Fruit fly (Drosophila melanogaster) whole organism, embryonic: ENCODE data around the gene mio.
A peak's percentile ranks its signal among the peaks of the same experiment; 100 is the strongest.

ENCODE experiments used
- ATbp ChIP-seq: fragments of 200-800 bp; sonication (Bioruptor generic); optimal IDR thresholded peaks from 2 replicates; lab custom pipeline; 2017; ENCODE audit warnings: missing biosample characterization, mild to moderate bottlenecking, missing genetic modification characterization, missing genetic modification reagents
- Antp ChIP-seq: fragments of 200-800 bp; sonication (Bioruptor generic); optimal IDR thresholded peaks from 3 replicates; lab custom pipeline; 2016; ENCODE audit warnings: missing biosample characterization, missing genetic modification characterization
- Atf3 ChIP-seq: fragments of 200-800 bp; sonication (Bioruptor generic); optimal IDR thresholded peaks from 3 replicates; lab custom pipeline; 2016; ENCODE audit warnings: missing biosample characterization, missing genetic modification characterization
- CG10209 ChIP-seq: fragments of 200-800 bp; sonication (Bioruptor generic); optimal IDR thresholded peaks from 3 replicates; lab custom pipeline; 2017; ENCODE audit warnings: missing biosample characterization, mild to moderate bottlenecking, missing genetic modification characterization, missing genetic modification reagents
- CG10274 ChIP-seq: fragments of 200-800 bp; sonication (Bioruptor generic); optimal IDR thresholded peaks from 3 replicates; lab custom pipeline; 2017; ENCODE audit warnings: missing biosample characterization, mild to moderate bottlenecking, missing genetic modification characterization
- CG10565 ChIP-seq: fragments of 200-800 bp; sonication (Bioruptor generic); optimal IDR thresholded peaks from 3 replicates; lab custom pipeline; 2016; ENCODE audit warnings: missing biosample characterization, mild to moderate bottlenecking, missing genetic modification characterization
- CG11504 ChIP-seq: fragments of 200-800 bp; sonication (Bioruptor generic); optimal IDR thresholded peaks from 3 replicates; lab custom pipeline; 2019; ENCODE audit warnings: missing biosample characterization, mild to moderate bottlenecking, missing genetic modification characterization, moderate library complexity
- CG12299 ChIP-seq: fragments of 200-800 bp; sonication (Bioruptor generic); optimal IDR thresholded peaks from 2 replicates; lab custom pipeline; 2018; ENCODE audit warnings: missing biosample characterization, mild to moderate bottlenecking, missing genetic modification characterization
- CG13424 ChIP-seq: fragments of 200-800 bp; sonication (Bioruptor generic); optimal IDR thresholded peaks from 2 replicates; lab custom pipeline; 2019; ENCODE audit warnings: missing biosample characterization, mild to moderate bottlenecking, missing genetic modification characterization, moderate library complexity
- CG14710 ChIP-seq: fragments of 200-800 bp; sonication (Bioruptor generic); optimal IDR thresholded peaks from 3 replicates; lab custom pipeline; 2019; ENCODE audit warnings: missing biosample characterization, mild to moderate bottlenecking, missing genetic modification characterization, moderate library complexity
- CG15479 ChIP-seq: fragments of 200-800 bp; sonication (Bioruptor generic); optimal IDR thresholded peaks from 3 replicates; lab custom pipeline; 2019; ENCODE audit warnings: missing biosample characterization, mild to moderate bottlenecking, missing genetic modification characterization, moderate library complexity
- CG16815 ChIP-seq: fragments of 200-800 bp; sonication (Bioruptor generic); optimal IDR thresholded peaks from 3 replicates; lab custom pipeline; 2017; ENCODE audit warnings: missing biosample characterization, mild to moderate bottlenecking, missing genetic modification characterization
- CG17328 ChIP-seq: fragments of 200-800 bp; sonication (Bioruptor generic); IDR thresholded peaks from 2 replicates; pipeline ENCODE4 v1.3.6; 2022; ENCODE audit warnings: missing biosample characterization, missing genetic modification characterization
- CG17568 ChIP-seq: fragments of 200-800 bp; sonication (Bioruptor generic); optimal IDR thresholded peaks from 2 replicates; lab custom pipeline; 2018; ENCODE audit warnings: missing biosample characterization, mild to moderate bottlenecking, missing genetic modification characterization, moderate library complexity
- CG17912 ChIP-seq: fragments of 200-800 bp; sonication (Bioruptor generic); optimal IDR thresholded peaks from 2 replicates; lab custom pipeline; 2018; ENCODE audit warnings: missing biosample characterization, mild to moderate bottlenecking, missing genetic modification characterization
- CG18262 ChIP-seq: fragments of 200-800 bp; optimal IDR thresholded peaks from 3 replicates; lab custom pipeline; 2019; ENCODE audit warnings: missing biosample characterization, mild to moderate bottlenecking, missing genetic modification characterization, moderate library complexity
- CG2116 ChIP-seq: fragments of 200-800 bp; sonication (Bioruptor generic); optimal IDR thresholded peaks from 3 replicates; lab custom pipeline; 2018; ENCODE audit warnings: missing biosample characterization, mild to moderate bottlenecking, missing genetic modification characterization
- CG2202 ChIP-seq: fragments of 200-800 bp; sonication (Bioruptor generic); optimal IDR thresholded peaks from 2 replicates; lab custom pipeline; 2018; ENCODE audit warnings: missing biosample characterization, mild to moderate bottlenecking, missing genetic modification characterization
- CG31365 ChIP-seq: fragments of 200-800 bp; sonication (Bioruptor generic); optimal IDR thresholded peaks from 2 replicates; lab custom pipeline; 2018; ENCODE audit warnings: missing biosample characterization, mild to moderate bottlenecking, missing genetic modification characterization
- CG34224 ChIP-seq: fragments of 200-800 bp; sonication (Bioruptor generic); IDR thresholded peaks from 3 replicates; pipeline ENCODE4 v1.3.6; 2022; ENCODE audit warnings: missing biosample characterization, missing genetic modification characterization; ENCODE audit not compliant: partially characterized antibody
- CG6254 ChIP-seq: fragments of 200-800 bp; sonication (Bioruptor generic); optimal IDR thresholded peaks from 3 replicates; lab custom pipeline; 2017; ENCODE audit warnings: mild to moderate bottlenecking, missing biosample characterization, missing genetic modification reagents, missing genetic modification characterization
- CG6813 ChIP-seq: fragments of 200-800 bp; sonication (Bioruptor generic); optimal IDR thresholded peaks from 2 replicates; lab custom pipeline; 2017; ENCODE audit warnings: missing biosample characterization, missing genetic modification characterization, mild to moderate bottlenecking, moderate library complexity, missing genetic modification reagents
- CG7271 ChIP-seq: fragments of 200-800 bp; sonication (Bioruptor generic); optimal IDR thresholded peaks from 2 replicates; lab custom pipeline; 2018; ENCODE audit warnings: missing biosample characterization, mild to moderate bottlenecking, missing genetic modification characterization, moderate library complexity
- CG9727 ChIP-seq: fragments of 200-800 bp; sonication (Bioruptor generic); optimal IDR thresholded peaks from 3 replicates; lab custom pipeline; 2017; ENCODE audit warnings: missing biosample characterization, mild to moderate bottlenecking, missing genetic modification characterization
- ERR ChIP-seq: fragments of 200-800 bp; sonication (Bioruptor generic); optimal IDR thresholded peaks from 2 replicates; lab custom pipeline; 2016; ENCODE audit warnings: missing biosample characterization, missing genetic modification characterization
- Fer1 ChIP-seq: fragments of 200-800 bp; sonication (Bioruptor generic); optimal IDR thresholded peaks from 2 replicates; lab custom pipeline; 2017; ENCODE audit warnings: missing biosample characterization, mild to moderate bottlenecking, missing genetic modification characterization
- H15 ChIP-seq: fragments of 200-800 bp; sonication (Bioruptor generic); IDR thresholded peaks from 3 replicates; pipeline ENCODE4 v1.3.6; 2022; ENCODE audit warnings: missing biosample characterization, missing genetic modification characterization
- HLH4C ChIP-seq: fragments of 200-800 bp; sonication (Bioruptor generic); IDR thresholded peaks from 3 replicates; pipeline ENCODE4 v1.3.6; 2022; ENCODE audit warnings: missing biosample characterization, missing genetic modification characterization; ENCODE audit not compliant: partially characterized antibody
- Hand ChIP-seq: fragments of 200-800 bp; sonication (Bioruptor generic); optimal IDR thresholded peaks from 2 replicates; lab custom pipeline; 2017; ENCODE audit warnings: mild to moderate bottlenecking, missing biosample characterization, missing genetic modification reagents, missing genetic modification characterization
- Hey ChIP-seq: fragments of 200-800 bp; sonication (Bioruptor generic); optimal IDR thresholded peaks from 3 replicates; lab custom pipeline; 2018; ENCODE audit warnings: missing biosample characterization, mild to moderate bottlenecking, missing genetic modification characterization
- Hr39 ChIP-seq: fragments of >200 bp; optimal IDR thresholded peaks from 2 replicates; lab custom pipeline; 2017
- MTF-1 ChIP-seq: fragments of 200-800 bp; sonication (Bioruptor generic); optimal IDR thresholded peaks from 2 replicates; lab custom pipeline; 2018; ENCODE audit warnings: missing biosample characterization, mild to moderate bottlenecking, missing genetic modification characterization, borderline replicate concordance
- Nf-YB ChIP-seq: fragments of 200-800 bp; sonication (Bioruptor generic); optimal IDR thresholded peaks from 3 replicates; lab custom pipeline; 2019; ENCODE audit warnings: missing biosample characterization, mild to moderate bottlenecking, missing genetic modification characterization, moderate library complexity
- PHDP ChIP-seq: fragments of 200-800 bp; sonication (Bioruptor generic); optimal IDR thresholded peaks from 3 replicates; lab custom pipeline; 2018; ENCODE audit warnings: missing biosample characterization, mild to moderate bottlenecking, missing genetic modification characterization, moderate library complexity
- Ravus ChIP-seq: fragments of 200-800 bp; sonication (Bioruptor generic); IDR thresholded peaks from 2 replicates; pipeline ENCODE4 v1.3.6; 2022; ENCODE audit warnings: missing biosample characterization, missing genetic modification characterization
- YL-1 ChIP-seq: fragments of 200-800 bp; sonication (Bioruptor generic); optimal IDR thresholded peaks from 3 replicates; lab custom pipeline; 2017; ENCODE audit warnings: missing biosample characterization, mild to moderate bottlenecking, missing genetic modification characterization
- cwo ChIP-seq: fragments of 200-800 bp; sonication (Bioruptor generic); optimal IDR thresholded peaks from 3 replicates; lab custom pipeline; 2017; ENCODE audit warnings: missing biosample characterization, missing genetic modification characterization, mild to moderate bottlenecking, moderate library complexity, missing genetic modification reagents
- eve ChIP-seq, 2 experiments: fragments of >200 bp; optimal IDR thresholded peaks; 2 replicates each; lab custom pipeline; 2017; ENCODE audit warnings: missing biosample characterization in 2 of 2, missing genetic modification characterization in 2 of 2
- fd64A ChIP-seq: fragments of 200-800 bp; sonication (Bioruptor generic); optimal IDR thresholded peaks from 3 replicates; lab custom pipeline; 2018; ENCODE audit warnings: missing biosample characterization, mild to moderate bottlenecking, missing genetic modification characterization
- gce ChIP-seq: fragments of 200-800 bp; sonication (Bioruptor generic); IDR thresholded peaks from 3 replicates; pipeline ENCODE4 v1.3.6; 2022; ENCODE audit warnings: missing biosample characterization, missing genetic modification characterization
- gsb ChIP-seq: fragments of 200-800 bp; sonication (Bioruptor generic); IDR thresholded peaks from 2 replicates; pipeline ENCODE4 v1.3.6; 2022; ENCODE audit warnings: missing biosample characterization, missing genetic modification characterization
- luna ChIP-seq: fragments of 200-800 bp; sonication (Bioruptor generic); optimal IDR thresholded peaks from 2 replicates; lab custom pipeline; 2016; ENCODE audit warnings: missing biosample characterization, missing genetic modification characterization
- oc ChIP-seq: fragments of 200-800 bp; sonication (Bioruptor generic); optimal IDR thresholded peaks from 2 replicates; lab custom pipeline; 2018; ENCODE audit warnings: missing biosample characterization, mild to moderate bottlenecking, missing genetic modification characterization, moderate library complexity
- onecut ChIP-seq: fragments of 200-800 bp; sonication (Bioruptor generic); IDR thresholded peaks from 2 replicates; pipeline ENCODE4 v1.3.6; 2022; ENCODE audit warnings: missing biosample characterization, missing genetic modification characterization
- otp ChIP-seq: fragments of 200-800 bp; sonication (Bioruptor generic); IDR thresholded peaks from 3 replicates; pipeline ENCODE4, ENCODE4 v1.3.6; 2022; ENCODE audit warnings: missing biosample characterization, missing genetic modification characterization
- phol ChIP-seq: fragments of 200-800 bp; sonication (Bioruptor generic); optimal IDR thresholded peaks from 3 replicates; lab custom pipeline; 2018; ENCODE audit warnings: missing biosample characterization, mild to moderate bottlenecking, missing genetic modification characterization, moderate library complexity
- repo ChIP-seq: fragments of 200-800 bp; sonication (Bioruptor generic); optimal IDR thresholded peaks from 2 replicates; lab custom pipeline; 2016; ENCODE audit warnings: missing biosample characterization, missing genetic modification characterization
- sr ChIP-seq: fragments of 200-800 bp; sonication (Bioruptor generic); IDR thresholded peaks from 3 replicates; pipeline ENCODE4 v1.3.6; 2022; ENCODE audit warnings: missing biosample characterization, missing genetic modification characterization
- wek ChIP-seq: fragments of 200-800 bp; sonication (Bioruptor generic); optimal IDR thresholded peaks from 3 replicates; lab custom pipeline; 2018; ENCODE audit warnings: missing biosample characterization, mild to moderate bottlenecking, missing genetic modification characterization, moderate library complexity

Gene mio

DNA sequence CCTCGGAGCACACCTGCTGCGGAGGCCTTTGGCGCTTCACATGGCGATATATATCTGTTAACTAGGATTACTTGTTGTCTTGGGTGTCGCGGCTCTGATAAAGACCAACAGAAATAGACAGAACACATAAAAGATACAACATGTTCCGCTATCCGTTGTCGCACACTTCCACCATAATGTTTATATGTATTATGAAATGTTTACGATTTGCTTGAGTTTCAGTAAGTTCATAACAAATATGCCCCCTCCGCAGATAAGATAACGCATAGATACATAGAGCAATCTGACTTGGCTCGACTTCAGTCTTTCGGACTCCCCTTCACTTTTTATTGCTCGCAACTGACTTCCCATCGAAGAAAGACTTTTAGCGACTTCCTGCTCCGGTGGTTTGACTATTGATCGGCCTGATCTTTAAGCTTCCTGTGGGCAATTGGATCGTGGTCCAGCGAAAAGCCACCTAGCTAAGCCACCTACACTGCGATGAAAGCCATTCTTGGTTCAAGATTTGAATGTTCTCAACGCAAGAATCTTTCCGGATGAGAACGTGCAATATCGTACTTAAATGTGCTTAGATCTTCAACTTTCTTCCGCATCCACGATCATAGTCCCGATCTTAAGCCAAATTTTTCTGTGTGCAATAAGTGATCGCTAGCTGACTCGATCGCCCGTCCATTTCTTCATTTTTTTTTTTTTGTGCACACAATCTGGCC is 48.8 kb upstream of the mio start (continued):
- TF ChIP-seq MTF-1 (peak; percentile 45), CG17912 (peak; percentile 49), eve (GFP tag; optimal IDR thresholded peaks at IDR 0.05; lab: Kevin White, UChicago) (no peak), wek (GFP tag; lab: Kevin White, UChicago) (peak; percentile 73), CG7271 (tag; lab: Kevin White, UChicago) (no peak), gsb (GFP tag; lab: Robert Waterston, UW) (no peak), luna (GFP tag; lab: Kevin White, UChicago) (no peak), CG10274 (peak; percentile 37), Hr39 (lab: Kevin White, UChicago) (no peak), CG10565 (GFP tag; lab: Kevin White, UChicago) (no peak), Nf-YB (peak; percentile 13), otp (GFP tag; lab: Robert Waterston, UW) (peak; percentile 45; the same call in 1 of the 3 replicates), sr (GFP tag; lab: Robert Waterston, UW) (no peak), CG11504 (tag; lab: Kevin White, UChicago) (peak; percentile 7), CG2202 (tag; lab: Kevin White, UChicago) (no peak), CG31365 (peak; percentile 57), CG6813 (peak; percentile 70), CG9727 (peak; percentile 38), CG2116 (no peak), cwo (GFP tag; lab: Kevin White, UChicago) (peak; percentile 19), CG17328 (GFP tag; lab: Robert Waterston, UW) (no peak), HLH4C (GFP tag; lab: Robert Waterston, UW) (no peak), CG17568 (GFP tag; lab: Kevin White, UChicago) (peak; percentile 74), fd64A (GFP tag; lab: Kevin White, UChicago) (peak; percentile 73), PHDP (tag; lab: Kevin White, UChicago) (peak; percentile 41), CG15479 (GFP tag; lab: Kevin White, UChicago) (no peak), onecut (GFP tag; lab: Robert Waterston, UW) (peak; percentile 7; the same call in 1 of the 2 replicates), Ravus (GFP tag; lab: Robert Waterston, UW) (no peak), Antp (GFP tag; lab: Kevin White, UChicago) (no peak), repo (GFP tag; lab: Kevin White, UChicago) (no peak), CG12299 (peak; percentile 49), oc (tag; lab: Kevin White, UChicago) (no peak), phol (no peak), CG6254 (GFP tag; lab: Kevin White, UChicago) (peak; percentile 49), Hey (tag; lab: Kevin White, UChicago) (peak; percentile 26), CG18262 (tag; lab: Kevin White, UChicago) (peak; percentile 4), CG14710 (tag; lab: Kevin White, UChicago) (peak; percentile 1), CG34224 (GFP tag; lab: Robert Waterston, UW) (no peak), ERR (no peak), Hand (no peak), H15 (GFP tag; lab: Robert Waterston, UW) (no peak), CG13424 (tag; lab: Kevin White, UChicago) (peak; percentile 32), Fer1 (GFP tag; lab: Kevin White, UChicago) (peak; percentile 65), CG10209 (GFP tag; lab: Kevin White, UChicago) (peak; percentile 29), CG16815 (no peak), gce (GFP tag; lab: Robert Waterston, UW) (no peak), YL-1 (GFP tag; lab: Kevin White, UChicago) (peak; percentile 5), ATbp (GFP tag; lab: Kevin White, UChicago) (peak; percentile 77), Atf3 (GFP tag; lab: Kevin White, UChicago) (no peak)
